Fruit fly (Drosophila melanogaster) whole organism, adult: ENCODE measurements around the gene Hpr1.

Source experiments
- CG11617 ChIP-seq: fragments of 200-800 bp; sonication (Bioruptor generic); optimal IDR thresholded peaks from 2 replicates; lab custom pipeline; 2017; ENCODE audit warnings: mild to moderate bottlenecking, missing biosample characterization, missing genetic modification reagents, missing genetic modification characterization
- CG12768 ChIP-seq: fragments of 200-800 bp; sonication (Bioruptor generic); optimal IDR thresholded peaks from 2 replicates; lab custom pipeline; 2017; ENCODE audit warnings: missing biosample characterization, missing genetic modification characterization, mild to moderate bottlenecking, moderate library complexity, missing genetic modification reagents
- CG14711 ChIP-seq: fragments of 200-800 bp; sonication (Bioruptor generic); optimal IDR thresholded peaks from 2 replicates; lab custom pipeline; 2018; ENCODE audit warnings: missing biosample characterization, mild to moderate bottlenecking, missing genetic modification characterization, moderate library complexity
- CG1620 ChIP-seq: fragments of 200-800 bp; sonication (Bioruptor generic); optimal IDR thresholded peaks from 2 replicates; lab custom pipeline; 2016; ENCODE audit warnings: missing biosample characterization, missing genetic modification characterization
- CG5204 ChIP-seq: fragments of 200-800 bp; sonication (Bioruptor generic); optimal IDR thresholded peaks from 2 replicates; lab custom pipeline; 2016; ENCODE audit warnings: missing biosample characterization, missing genetic modification characterization
- CG7101 ChIP-seq: fragments of 200-800 bp; sonication (Bioruptor generic); optimal IDR thresholded peaks from 2 replicates; lab custom pipeline; 2018; ENCODE audit warnings: missing biosample characterization, mild to moderate bottlenecking, missing genetic modification characterization, moderate library complexity
- Crg-1 ChIP-seq: fragments of 200-800 bp; sonication (Bioruptor generic); optimal IDR thresholded peaks from 2 replicates; lab custom pipeline; 2016; ENCODE audit warnings: missing biosample characterization, missing genetic modification characterization
- cic ChIP-seq: fragments of 200-800 bp; sonication (Bioruptor generic); optimal IDR thresholded peaks from 2 replicates; lab custom pipeline; 2017; ENCODE audit warnings: missing biosample characterization, mild to moderate bottlenecking, missing genetic modification characterization, moderate library complexity
- kay ChIP-seq: fragments of 200-800 bp; sonication (Bioruptor generic); peaks from one replicate; lab custom pipeline; 2016; ENCODE audit warnings: missing biosample characterization, missing genetic modification characterization, borderline replicate concordance
- ovo ChIP-seq: fragments of 200-800 bp; sonication (Bioruptor generic); optimal IDR thresholded peaks from 2 replicates; lab custom pipeline; 2016; ENCODE audit warnings: missing biosample characterization, missing genetic modification characterization
- pad ChIP-seq: fragments of 200-800 bp; sonication (Bioruptor generic); optimal IDR thresholded peaks from 3 replicates; lab custom pipeline; 2017; ENCODE audit warnings: missing biosample characterization, missing genetic modification characterization, mild to moderate bottlenecking, moderate library complexity, missing genetic modification reagents

DNA sequence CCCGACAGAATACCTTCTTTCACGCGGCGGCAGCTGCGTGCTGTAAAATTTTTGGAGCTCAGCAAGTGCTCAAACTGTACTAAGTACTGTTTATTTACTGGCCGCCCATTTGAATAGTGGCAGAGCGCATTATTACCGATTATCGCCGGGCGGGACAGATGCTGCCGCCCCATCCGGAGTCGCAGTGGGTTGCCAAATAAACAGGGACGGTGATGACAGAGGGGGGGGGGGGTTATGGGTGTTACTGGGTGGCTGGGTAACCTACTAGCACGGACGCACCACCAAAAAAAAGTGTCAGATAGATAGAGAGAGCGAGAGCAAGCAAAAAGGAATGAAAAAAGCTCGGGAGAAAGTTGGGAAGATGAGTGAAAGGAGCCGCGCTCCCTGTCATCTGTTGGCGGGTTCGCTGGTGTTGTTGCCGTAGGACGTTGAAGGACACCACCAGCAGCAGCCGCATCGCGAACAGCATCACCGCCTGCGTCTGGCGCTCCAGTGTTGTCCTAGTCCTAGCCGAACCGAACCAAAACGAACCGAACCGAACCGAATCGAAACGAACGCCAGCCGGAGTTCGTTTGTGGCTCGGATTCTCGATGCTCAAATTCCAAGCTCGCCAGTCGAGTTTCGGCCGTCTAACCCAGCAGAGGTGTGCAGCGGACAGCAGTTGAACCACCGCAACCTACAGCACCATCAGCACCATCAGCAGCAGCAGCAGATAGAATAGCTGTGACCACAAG, 19.4 kb downstream of the Hpr1 start, which contains the start of gene CG11000:
- TF ChIP-seq cic (GFP tag; lab: Kevin White, UChicago) (peak; percentile 6), CG14711 (tag; lab: Kevin White, UChicago) (no peak), CG7101 (no peak), CG5204 (GFP tag; lab: Kevin White, UChicago) (no peak), CG1620 (GFP tag; lab: Kevin White, UChicago) (no peak), kay (no peak), Crg-1 (GFP tag; lab: Kevin White, UChicago) (no peak), ovo (GFP tag; lab: Kevin White, UChicago) (no peak), CG12768 (GFP tag; lab: Kevin White, UChicago) (no peak), pad (GFP tag; lab: Kevin White, UChicago) (no peak), CG11617 (no peak)
